Fruit fly (Drosophila melanogaster) whole organism, embryonic: Measurements from ENCODE around the gene Lcp65Ab1.

Experiments used
- Blimp-1 ChIP-seq: fragments of 200-800 bp; sonication (Bioruptor generic); optimal IDR thresholded peaks from 3 replicates; lab custom pipeline; 2018; ENCODE audit warnings: missing biosample characterization, missing genetic modification characterization, mild to moderate bottlenecking, moderate library complexity, missing genetic modification reagents
- CG10147 ChIP-seq: fragments of 200-800 bp; sonication (Bioruptor generic); optimal IDR thresholded peaks from 2 replicates; lab custom pipeline; 2019; ENCODE audit warnings: missing biosample characterization, mild to moderate bottlenecking, missing genetic modification characterization, moderate library complexity
- CG10366 ChIP-seq: fragments of 200-800 bp; sonication (Bioruptor generic); IDR thresholded peaks from 2 replicates; pipeline ENCODE4 v1.3.6; 2022; ENCODE audit warnings: missing biosample characterization, missing genetic modification characterization
- CG10654 ChIP-seq: fragments of 200-800 bp; sonication (Bioruptor generic); optimal IDR thresholded peaks from 2 replicates; lab custom pipeline; 2016; ENCODE audit warnings: missing biosample characterization, missing genetic modification characterization
- CG11504 ChIP-seq: fragments of 200-800 bp; sonication (Bioruptor generic); optimal IDR thresholded peaks from 3 replicates; lab custom pipeline; 2019; ENCODE audit warnings: missing biosample characterization, mild to moderate bottlenecking, missing genetic modification characterization, moderate library complexity
- CG11723 ChIP-seq: fragments of 200-800 bp; sonication (Bioruptor generic); optimal IDR thresholded peaks from 2 replicates; lab custom pipeline; 2017; ENCODE audit warnings: missing biosample characterization, mild to moderate bottlenecking, missing genetic modification characterization
- CG12769 ChIP-seq: fragments of 200-800 bp; sonication (Bioruptor generic); optimal IDR thresholded peaks from 2 replicates; lab custom pipeline; 2019; ENCODE audit warnings: missing biosample characterization, mild to moderate bottlenecking, missing genetic modification characterization, moderate library complexity
- CG14014 ChIP-seq: fragments of 200-800 bp; sonication (Bioruptor generic); IDR thresholded peaks from 2 replicates; pipeline ENCODE4 v1.3.6; 2022; ENCODE audit warnings: missing biosample characterization, missing genetic modification characterization
- CG18262 ChIP-seq: fragments of 200-800 bp; optimal IDR thresholded peaks from 3 replicates; lab custom pipeline; 2019; ENCODE audit warnings: missing biosample characterization, mild to moderate bottlenecking, missing genetic modification characterization, moderate library complexity
- CG30403 ChIP-seq: fragments of 200-800 bp; sonication (Bioruptor generic); optimal IDR thresholded peaks from 3 replicates; lab custom pipeline; 2016; ENCODE audit warnings: missing biosample characterization, missing genetic modification characterization
- CG31441 ChIP-seq: fragments of 200-800 bp; sonication (Bioruptor generic); IDR thresholded peaks from 2 replicates; pipeline ENCODE4 v1.3.6; 2022; ENCODE audit warnings: missing biosample characterization, missing genetic modification characterization
- CG32772 ChIP-seq: fragments of 200-800 bp; sonication (Bioruptor generic); IDR thresholded peaks from 2 replicates; pipeline ENCODE4 v1.3.6; 2022; ENCODE audit warnings: missing biosample characterization, missing genetic modification characterization
- CG33557 ChIP-seq: fragments of 200-800 bp; sonication (Bioruptor generic); optimal IDR thresholded peaks from 2 replicates; lab custom pipeline; 2019; ENCODE audit warnings: missing biosample characterization, mild to moderate bottlenecking, missing genetic modification characterization, moderate library complexity
- CG6791 ChIP-seq: fragments of 200-800 bp; sonication (Bioruptor generic); IDR thresholded peaks from 3 replicates; pipeline ENCODE4 v1.3.6; 2022; ENCODE audit warnings: missing biosample characterization, missing genetic modification characterization; ENCODE audit not compliant: partially characterized antibody
- CG6813 ChIP-seq: fragments of 200-800 bp; sonication (Bioruptor generic); optimal IDR thresholded peaks from 2 replicates; lab custom pipeline; 2017; ENCODE audit warnings: missing biosample characterization, missing genetic modification characterization, mild to moderate bottlenecking, moderate library complexity, missing genetic modification reagents
- CG9817 ChIP-seq: fragments of 200-800 bp; sonication (Bioruptor generic); optimal IDR thresholded peaks from 2 replicates; lab custom pipeline; 2018; ENCODE audit warnings: missing biosample characterization, mild to moderate bottlenecking, missing genetic modification characterization, moderate library complexity
- D19A ChIP-seq: fragments of 200-800 bp; optimal IDR thresholded peaks from 3 replicates; lab custom pipeline; 2019; ENCODE audit warnings: missing biosample characterization, mild to moderate bottlenecking, missing genetic modification characterization, moderate library complexity
- D19B ChIP-seq: fragments of 200-800 bp; sonication (Bioruptor generic); optimal IDR thresholded peaks from 2 replicates; lab custom pipeline; 2017; ENCODE audit warnings: missing biosample characterization, mild to moderate bottlenecking, missing genetic modification characterization
- Doc2 ChIP-seq: fragments of 200-800 bp; sonication (Bioruptor generic); IDR thresholded peaks from 2 replicates; pipeline ENCODE4 v1.3.6; 2022; ENCODE audit warnings: missing biosample characterization, missing genetic modification characterization
- Fer1 ChIP-seq: fragments of 200-800 bp; sonication (Bioruptor generic); optimal IDR thresholded peaks from 2 replicates; lab custom pipeline; 2017; ENCODE audit warnings: missing biosample characterization, mild to moderate bottlenecking, missing genetic modification characterization
- HLH3B ChIP-seq: fragments of 200-800 bp; sonication (Bioruptor generic); IDR thresholded peaks from 2 replicates; pipeline ENCODE4 v1.3.6; 2022; ENCODE audit warnings: missing biosample characterization, missing genetic modification characterization
- Hr3 ChIP-seq: fragments of 200-800 bp; sonication (Bioruptor generic); optimal IDR thresholded peaks from 3 replicates; lab custom pipeline; 2016; ENCODE audit warnings: missing biosample characterization, missing genetic modification characterization
- NfI ChIP-seq: fragments of 200-800 bp; sonication (Bioruptor generic); optimal IDR thresholded peaks from 3 replicates; lab custom pipeline; 2018; ENCODE audit warnings: missing biosample characterization, mild to moderate bottlenecking, missing genetic modification characterization, moderate library complexity
- Oli ChIP-seq: fragments of 200-800 bp; sonication (Bioruptor generic); optimal IDR thresholded peaks from 2 replicates; lab custom pipeline; 2018; ENCODE audit warnings: missing biosample characterization, mild to moderate bottlenecking, missing genetic modification characterization, moderate library complexity
- Pdp1 ChIP-seq, 2 experiments: fragments of 200-800 bp; sonication (Bioruptor generic); optimal IDR thresholded peaks; 3 replicates each; lab custom pipeline; 2016; ENCODE audit warnings: missing biosample characterization in 2 of 2, missing genetic modification characterization in 2 of 2, mild to moderate bottlenecking in 1 of 2, moderate library complexity in 1 of 2
- Rfx ChIP-seq: fragments of 200-800 bp; sonication (Bioruptor generic); IDR thresholded peaks from 2 replicates; pipeline ENCODE4 v1.3.6; 2022; ENCODE audit warnings: missing biosample characterization, missing genetic modification characterization
- Sox100B ChIP-seq: fragments of 200-800 bp; sonication (Bioruptor generic); optimal IDR thresholded peaks from 3 replicates; lab custom pipeline; 2018; ENCODE audit warnings: missing biosample characterization, mild to moderate bottlenecking, missing genetic modification characterization
- abd-A ChIP-seq: fragments of 200-800 bp; sonication (Bioruptor generic); optimal IDR thresholded peaks from 3 replicates; lab custom pipeline; 2019; ENCODE audit warnings: missing biosample characterization, mild to moderate bottlenecking, missing genetic modification characterization, moderate library complexity
- bcd ChIP-seq: fragments of 200-800 bp; sonication (Bioruptor generic); optimal IDR thresholded peaks from 2 replicates; lab custom pipeline; 2017; ENCODE audit warnings: missing biosample characterization, mild to moderate bottlenecking, missing genetic modification characterization
- chinmo ChIP-seq: fragments of 200-800 bp; sonication (Bioruptor generic); IDR thresholded peaks from 4 replicates; pipeline ENCODE4 v1.3.6; 2022; ENCODE audit warnings: missing biosample characterization, missing genetic modification characterization; ENCODE audit not compliant: partially characterized antibody
- fd102C ChIP-seq: fragments of 200-800 bp; sonication (Bioruptor generic); optimal IDR thresholded peaks from 2 replicates; lab custom pipeline; 2018; ENCODE audit warnings: missing biosample characterization, mild to moderate bottlenecking, missing genetic modification characterization, moderate library complexity
- fd96Cb ChIP-seq: fragments of 200-800 bp; sonication (Bioruptor generic); optimal IDR thresholded peaks from 2 replicates; lab custom pipeline; 2018; ENCODE audit warnings: missing biosample characterization, mild to moderate bottlenecking, missing genetic modification characterization, moderate library complexity
- gfzf ChIP-seq: fragments of 200-800 bp; sonication (Bioruptor generic); optimal IDR thresholded peaks from 2 replicates; lab custom pipeline; 2016; ENCODE audit warnings: missing biosample characterization, mild to moderate bottlenecking, missing genetic modification characterization, moderate library complexity
- ham ChIP-seq: fragments of 200-800 bp; sonication (Bioruptor generic); IDR thresholded peaks from 2 replicates; pipeline ENCODE4 v1.3.6; 2022; ENCODE audit warnings: missing biosample characterization, missing genetic modification characterization
- pros ChIP-seq: fragments of 200-800 bp; sonication (Bioruptor generic); optimal IDR thresholded peaks from 3 replicates; lab custom pipeline; 2019; ENCODE audit warnings: missing biosample characterization, mild to moderate bottlenecking, missing genetic modification characterization, moderate library complexity
- run ChIP-seq: fragments of 200-800 bp; sonication (Bioruptor generic); optimal IDR thresholded peaks from 3 replicates; lab custom pipeline; 2018; ENCODE audit warnings: missing biosample characterization, mild to moderate bottlenecking, missing genetic modification characterization
- sc ChIP-seq, 3 experiments: fragments of >200 bp in 2 of 3; fragments of 200-800 bp in 1 of 3; sonication (Bioruptor generic) in 1 of 3; optimal IDR thresholded peaks; 2 replicates in 2 of 3; 3 replicates in 1 of 3; lab custom pipeline; 2017; ENCODE audit warnings: mild to moderate bottlenecking in 1 of 3, missing biosample characterization in 1 of 3, missing genetic modification characterization in 1 of 3, missing genetic modification reagents in 1 of 3
- sens ChIP-seq: fragments of 200-800 bp; sonication (Bioruptor generic); peaks from one replicate; lab custom pipeline; 2016; ENCODE audit warnings: missing biosample characterization, missing genetic modification characterization
- slp2 ChIP-seq: fragments of 200-800 bp; sonication (Bioruptor generic); optimal IDR thresholded peaks from 2 replicates; lab custom pipeline; 2016; ENCODE audit warnings: missing biosample characterization, missing genetic modification characterization
- sob ChIP-seq: fragments of 200-800 bp; sonication (Bioruptor generic); IDR thresholded peaks from 2 replicates; pipeline ENCODE4 v1.3.6; 2022; ENCODE audit warnings: missing biosample characterization, missing genetic modification characterization
- sqz ChIP-seq: fragments of 200-800 bp; sonication (Bioruptor generic); optimal IDR thresholded peaks from 3 replicates; lab custom pipeline; 2018; ENCODE audit warnings: missing biosample characterization, mild to moderate bottlenecking, missing genetic modification characterization
- stwl ChIP-seq: fragments of 200-800 bp; sonication (Bioruptor generic); optimal IDR thresholded peaks from 3 replicates; lab custom pipeline; 2018; ENCODE audit warnings: missing biosample characterization, mild to moderate bottlenecking, missing genetic modification characterization, moderate library complexity
- tll ChIP-seq, 2 experiments: fragments of 200-800 bp in 1 of 2; fragments of >200 bp in 1 of 2; sonication (Bioruptor generic) in 1 of 2; optimal IDR thresholded peaks; 2 replicates each; lab custom pipeline; 2017 to 2019; ENCODE audit warnings: missing biosample characterization in 2 of 2, missing genetic modification characterization in 2 of 2, mild to moderate bottlenecking in 1 of 2, moderate library complexity in 1 of 2
- twi ChIP-seq: fragments of 200-800 bp; optimal IDR thresholded peaks from 2 replicates; lab custom pipeline; 2019; ENCODE audit warnings: missing biosample characterization, mild to moderate bottlenecking, missing genetic modification characterization, moderate library complexity
- unc-4 ChIP-seq: fragments of 200-800 bp; sonication (Bioruptor generic); IDR thresholded peaks from 2 replicates; pipeline ENCODE4 v1.3.6; 2022; ENCODE audit warnings: missing biosample characterization, missing genetic modification characterization; ENCODE audit not compliant: partially characterized antibody

Gene Lcp65Ab1

dm6 chr3L:6154951-6155394, 5.6 kb downstream of the Lcp65Ab1 start (continued):
- TF ChIP-seq sc (optimal IDR thresholded peaks at IDR 0.05; lab: Kevin White, UChicago) (no peak), sc (GFP tag; optimal IDR thresholded peaks at IDR 0.05; lab: Kevin White, UChicago) (no peak), CG6791 (0 out of 3 replicates have a peak, but pooled peaks have one; percentile 6), chinmo (GFP tag; lab: Robert Waterston, UW) (peak; percentile 98), CG12769 (tag; lab: Kevin White, UChicago) (peak; percentile 74), abd-A (tag; lab: Kevin White, UChicago) (peak; percentile 71)

dm6 chr3L:6157327-6158032, 8.1 kb downstream of the Lcp65Ab1 start, which contains the start of gene CG13297:
Gene CG13297 (minus strand): TSS chr3L:6157377.
- TF ChIP-seq CG10366 (GFP tag; lab: Robert Waterston, UW) = peak; percentile 61
- TF ChIP-seq fd102C (GFP tag; lab: Kevin White, UChicago) = no peak
- TF ChIP-seq fd96Cb (tag; lab: Kevin White, UChicago) = peak; percentile 71
- peak; percentile 60 for TF ChIP-seq run (tag; lab: Kevin White, UChicago)
- peak; percentile 38 for TF ChIP-seq CG9817 (tag; lab: Kevin White, UChicago)
- peak; percentile 80 for TF ChIP-seq D19A (tag; lab: Kevin White, UChicago)
- TF ChIP-seq sens (GFP tag; lab: Kevin White, UChicago) = peak; percentile 76
- no peak for TF ChIP-seq gfzf (GFP tag; lab: Kevin White, UChicago)
- TF ChIP-seq Hr3 = peak; percentile 10
- peak; percentile 35 for TF ChIP-seq sqz
- no peak for TF ChIP-seq Doc2 (GFP tag; lab: Robert Waterston, UW)
- TF ChIP-seq CG30403 (GFP tag; lab: Kevin White, UChicago) = peak; percentile 56
- 0 out of 2 replicates have a peak, but pooled peaks have one; percentile 14 for TF ChIP-seq CG32772 (GFP tag; lab: Robert Waterston, UW)
- TF ChIP-seq Oli (tag; lab: Kevin White, UChicago) = peak; percentile 76
- peak; percentile 30 for TF ChIP-seq CG10147 (GFP tag; lab: Kevin White, UChicago)
- TF ChIP-seq CG14014 (GFP tag; lab: Robert Waterston, UW) = peak; percentile 25; the same call in 1 of the 2 replicates
- TF ChIP-seq Blimp-1 = peak; percentile 54
- peak; percentile 43 for TF ChIP-seq NfI (GFP tag; lab: Kevin White, UChicago)
- no peak for TF ChIP-seq unc-4
- peak; percentile 86 for TF ChIP-seq pros (GFP tag; lab: Kevin White, UChicago)
- no peak for TF ChIP-seq tll (GFP tag; optimal IDR thresholded peaks at IDR 0.05; lab: Kevin White, UChicago)
- peak; percentile 84 for TF ChIP-seq CG31441 (GFP tag; lab: Robert Waterston, UW)
- no peak for TF ChIP-seq CG33557 (GFP tag; lab: Kevin White, UChicago)
- peak; percentile 86 for TF ChIP-seq CG11504
- no peak for TF ChIP-seq twi
- TF ChIP-seq slp2 (GFP tag; lab: Kevin White, UChicago) = no peak
- TF ChIP-seq CG11723 (GFP tag; lab: Kevin White, UChicago) = peak; percentile 25
- TF ChIP-seq bcd = peak; percentile 41
- peak; percentile 17 for TF ChIP-seq CG6813
- TF ChIP-seq abd-A (tag; lab: Kevin White, UChicago) = peak; percentile 88
- TF ChIP-seq HLH3B = peak; percentile 62
- peak in 1 of 2 experiments; percentile 2 for TF ChIP-seq Pdp1 (GFP tag; optimal IDR thresholded peaks at IDR 0.05; lab: Kevin White, UChicago)
- peak; percentile 84 for TF ChIP-seq Sox100B (GFP tag; lab: Kevin White, UChicago)
- TF ChIP-seq sob (GFP tag; lab: Robert Waterston, UW) = peak; percentile 40; the same call in 1 of the 2 replicates
- TF ChIP-seq stwl (tag; lab: Kevin White, UChicago) = no peak
- TF ChIP-seq D19B = peak; percentile 30
- peak; percentile 38 for TF ChIP-seq Fer1
- TF ChIP-seq CG10654 (GFP tag; lab: Kevin White, UChicago) = peak; percentile 19
- TF ChIP-seq ham = no peak
- TF ChIP-seq CG18262 = peak; percentile 73
- TF ChIP-seq Rfx (GFP tag; lab: Robert Waterston, UW) = 0 out of 2 replicates have a peak, but pooled peaks have one; percentile 22
